Fruit fly (Drosophila melanogaster) S2 (cell line): Measurements from ENCODE around the gene spn-D.
A peak's percentile ranks its signal among the peaks of the same experiment; 100 is the strongest.

ENCODE experiments used
- CG8478 ChIP-seq: fragments of >200 bp; optimal IDR thresholded peaks from 2 replicates; lab custom pipeline; 2018
- CTCF ChIP-seq, 2 experiments: fragments of >200 bp; optimal IDR thresholded peaks; 2 replicates each; lab custom pipeline; 2018

Gene spn-D

dm6 chr3R:27165416-27165982, at the start of gene spn-D, which contains the start of gene CG34293:
Gene spn-D (plus strand): TSS chr3R:27165716.
Gene CG34293 (minus strand): TSS chr3R:27165575.
- TF ChIP-seq CG8478 (lab: Kevin White, UChicago) (no peak), CTCF (optimal IDR thresholded peaks at IDR 0.05; lab: Kevin White, UChicago) (no peak)

DNA sequence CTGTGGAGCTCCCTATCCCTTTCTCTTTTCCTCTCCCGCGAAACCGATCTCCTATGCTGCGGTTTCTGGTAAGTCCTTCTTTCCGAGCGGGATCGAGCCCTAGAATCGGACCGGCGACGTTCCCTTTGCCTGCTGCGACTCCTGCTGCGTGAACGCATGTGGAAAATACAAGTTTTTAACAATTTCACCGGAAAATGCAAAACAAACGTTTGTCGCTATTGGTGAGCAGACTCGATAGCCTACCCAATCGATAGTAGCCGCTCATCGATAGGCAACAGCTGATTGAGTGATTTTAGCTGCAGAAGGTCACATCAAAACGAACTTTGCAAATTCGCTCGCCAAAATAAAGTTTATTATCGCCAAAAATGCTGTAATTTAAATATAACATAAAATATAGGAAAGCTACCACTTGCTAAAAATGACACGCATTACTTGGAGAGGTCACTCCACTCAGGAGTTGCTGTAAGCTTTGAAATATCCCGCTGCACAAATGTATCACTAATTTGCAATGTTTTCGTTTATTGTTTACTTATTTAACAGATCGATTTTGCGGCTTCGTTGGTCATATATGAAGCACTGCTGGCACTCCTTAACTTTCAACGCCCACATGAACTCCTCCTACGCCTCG, 48.9 kb upstream of the spn-D start, which contains the start of the genes CG6066 and CG5880:
Gene CG6066 (minus strand): TSS at position 243 of the 628 bp plus-strand sequence.
Gene CG5880 (plus strand): TSS at position 281 of the 628 bp plus-strand sequence.
- TF ChIP-seq CG8478 (lab: Kevin White, UChicago) (no peak), CTCF (optimal IDR thresholded peaks at IDR 0.05; lab: Kevin White, UChicago) (peak in 1 of 2 experiments; percentile 0)

DNA sequence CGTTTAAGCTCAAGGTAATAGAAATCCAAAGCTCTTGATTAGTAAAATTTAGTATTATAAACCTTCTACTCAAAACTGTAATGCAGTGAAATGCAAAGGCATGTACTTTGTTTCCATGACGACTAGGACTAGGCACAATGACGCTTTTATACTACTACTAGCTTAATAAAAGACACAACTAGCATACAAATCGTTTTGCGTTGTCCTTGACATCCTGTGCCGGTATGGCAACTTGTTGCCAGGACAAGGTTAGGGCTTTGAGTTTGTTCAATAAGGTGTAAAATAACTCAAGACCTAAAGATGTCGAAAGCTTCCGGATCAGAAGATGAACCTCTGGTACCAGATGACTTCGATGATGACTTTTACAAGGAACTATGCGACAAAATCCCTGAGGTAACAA, 47.2 kb upstream of the spn-D start, which contains the start of gene CG5882:
Gene CG5882 (plus strand): TSS at position 301 of the 400 bp plus-strand sequence.
- TF ChIP-seq CG8478 (lab: Kevin White, UChicago) (no peak), CTCF (optimal IDR thresholded peaks at IDR 0.05; lab: Kevin White, UChicago) (no peak)

DNA sequence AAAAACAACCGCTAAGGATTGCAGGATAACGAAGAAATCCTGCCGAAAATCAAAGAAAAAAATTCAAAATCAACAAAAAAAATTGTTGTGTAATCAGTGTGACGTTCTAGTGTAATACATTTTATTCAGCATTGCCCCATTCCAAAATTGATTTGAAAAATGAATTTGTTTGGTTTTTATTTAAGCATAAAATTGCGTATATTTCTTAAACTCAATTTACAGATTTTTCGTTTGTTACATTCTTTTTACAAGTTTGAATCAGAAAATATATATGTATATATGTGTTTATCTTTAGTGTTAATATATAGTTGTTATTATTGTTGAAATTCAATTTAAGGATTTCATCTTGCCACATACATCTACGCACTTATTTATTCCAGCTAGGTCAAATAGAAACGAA, 40.9 kb upstream of the spn-D start, which contains the start of gene CG6059:
Gene CG6059 (minus strand): TSS at position 101 of the 400 bp plus-strand sequence.
- no peak for TF ChIP-seq CG8478 (lab: Kevin White, UChicago)
- TF ChIP-seq CTCF (optimal IDR thresholded peaks at IDR 0.05; lab: Kevin White, UChicago): no peak

DNA sequence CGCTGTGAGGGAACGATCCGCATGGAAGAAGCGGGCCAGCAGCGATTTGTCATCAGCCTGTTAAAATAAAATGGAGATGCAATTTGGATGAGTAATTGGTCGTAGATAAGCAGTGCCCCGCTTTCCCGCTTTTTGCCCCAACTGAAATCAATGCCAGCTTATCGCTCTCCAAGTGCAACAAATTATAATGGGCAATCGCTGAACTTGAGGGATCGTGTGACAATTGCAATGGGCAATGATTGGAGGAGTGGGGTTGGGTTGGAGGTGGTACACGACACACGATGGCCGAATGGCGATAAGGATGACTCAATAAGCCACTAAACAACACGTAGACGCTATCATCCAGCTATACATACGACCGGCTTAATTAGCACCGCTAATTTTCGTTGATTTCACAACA, 36.8 kb upstream of the spn-D start:
- TF ChIP-seq CG8478 (lab: Kevin White, UChicago) (no peak), CTCF (optimal IDR thresholded peaks at IDR 0.05; lab: Kevin White, UChicago) (no peak)

DNA sequence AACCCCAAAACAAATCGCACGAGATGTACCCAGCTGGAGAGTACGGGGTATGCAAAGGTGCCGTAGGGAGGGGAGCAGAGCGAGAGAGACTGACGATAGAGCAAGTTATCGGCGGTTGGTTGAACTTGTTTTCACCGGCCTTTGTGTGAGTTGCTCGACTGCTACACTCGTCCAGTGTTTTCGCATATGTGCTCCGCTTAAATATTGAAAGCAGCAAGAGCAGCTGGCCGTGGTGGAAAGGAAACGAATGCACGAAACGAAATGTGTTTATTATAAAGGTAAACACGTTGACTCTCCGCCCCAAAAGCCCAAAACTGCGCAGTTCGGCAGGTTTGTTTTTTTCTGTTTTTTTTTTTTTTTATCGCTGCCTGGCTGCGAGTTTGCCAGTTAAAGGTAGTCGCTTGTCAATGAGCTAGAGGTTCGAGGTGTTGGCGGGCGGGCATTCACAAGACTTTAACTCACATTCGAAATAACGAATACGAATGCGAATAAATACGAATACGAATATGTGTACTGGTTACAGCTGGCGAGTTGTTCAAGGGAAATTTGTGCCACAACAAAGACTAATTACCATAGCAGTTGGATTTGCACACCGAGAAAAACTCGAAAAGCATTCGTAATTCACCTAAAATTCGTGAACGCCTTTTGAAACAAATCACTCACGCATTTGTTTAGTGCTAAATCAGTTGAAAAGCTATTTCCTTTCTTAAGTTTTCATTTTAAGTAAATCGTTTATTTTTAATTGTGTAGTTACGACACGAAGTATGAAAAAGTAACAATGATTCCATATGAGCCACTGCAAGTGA, 35.7 kb upstream of the spn-D start:
- no peak for TF ChIP-seq CTCF (optimal IDR thresholded peaks at IDR 0.05; lab: Kevin White, UChicago)
- no peak for TF ChIP-seq CG8478 (lab: Kevin White, UChicago)

DNA sequence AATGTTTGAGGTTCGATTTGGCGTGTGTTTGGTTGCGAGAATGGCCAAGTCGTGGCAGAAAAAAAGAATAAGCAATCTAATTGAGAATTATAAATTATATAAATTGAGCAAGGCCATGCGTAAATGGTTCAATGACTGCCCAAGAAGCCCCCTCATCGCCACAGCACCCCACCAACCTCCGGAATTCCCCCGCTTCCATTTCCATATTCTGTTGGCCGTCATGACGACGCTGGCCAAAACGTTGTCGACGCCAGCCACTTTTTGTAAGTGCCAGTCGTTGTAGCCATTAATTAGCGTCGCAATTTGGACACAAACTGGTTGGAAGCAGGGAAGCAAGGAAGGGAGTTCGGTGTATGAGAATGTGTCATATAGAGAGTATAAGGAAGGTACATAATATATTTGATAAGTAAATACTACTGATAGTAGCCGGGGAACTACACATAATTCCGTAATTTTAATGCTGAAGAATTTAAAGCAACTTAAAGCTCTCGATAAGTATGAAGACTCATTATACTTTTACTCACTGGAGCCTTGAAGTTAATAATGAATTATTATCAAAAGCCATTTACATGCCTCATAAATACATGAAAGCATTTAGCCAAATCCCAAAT, 34.9 kb upstream of the spn-D start:
- TF ChIP-seq CG8478 (lab: Kevin White, UChicago) (no peak), CTCF (optimal IDR thresholded peaks at IDR 0.05; lab: Kevin White, UChicago) (no peak)

- TF ChIP-seq CTCF (optimal IDR thresholded peaks at IDR 0.05; lab: Kevin White, UChicago) (no peak), CG8478 (lab: Kevin White, UChicago) (no peak)
Observed at dm6 chr3R:27131408-27131807, 34.1 kb upstream of the spn-D start.

DNA sequence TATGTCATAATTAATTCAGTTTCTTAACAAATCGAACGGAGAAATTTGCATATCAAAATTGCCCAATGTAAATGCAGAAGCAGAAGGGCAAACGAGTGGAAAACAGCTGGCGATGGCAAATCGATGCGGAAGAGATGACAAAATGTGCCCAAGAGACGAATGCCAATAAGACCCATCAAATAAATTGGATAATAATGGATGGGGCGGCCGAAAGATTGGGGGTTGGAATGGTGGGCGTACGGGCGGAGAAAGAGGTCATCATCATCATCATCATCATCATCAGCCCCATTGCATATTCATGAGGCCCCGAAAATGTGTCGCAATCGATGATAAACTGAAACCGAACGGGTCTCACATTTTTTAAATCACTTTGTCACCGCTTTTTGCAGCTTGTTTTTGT, 31.5 kb upstream of the spn-D start:
- TF ChIP-seq CTCF (optimal IDR thresholded peaks at IDR 0.05; lab: Kevin White, UChicago) (no peak), CG8478 (lab: Kevin White, UChicago) (no peak)

dm6 chr3R:27134728-27135361, 30.7 kb upstream of the spn-D start:
- TF ChIP-seq CTCF (optimal IDR thresholded peaks at IDR 0.05; lab: Kevin White, UChicago) (no peak), CG8478 (lab: Kevin White, UChicago) (no peak)

DNA sequence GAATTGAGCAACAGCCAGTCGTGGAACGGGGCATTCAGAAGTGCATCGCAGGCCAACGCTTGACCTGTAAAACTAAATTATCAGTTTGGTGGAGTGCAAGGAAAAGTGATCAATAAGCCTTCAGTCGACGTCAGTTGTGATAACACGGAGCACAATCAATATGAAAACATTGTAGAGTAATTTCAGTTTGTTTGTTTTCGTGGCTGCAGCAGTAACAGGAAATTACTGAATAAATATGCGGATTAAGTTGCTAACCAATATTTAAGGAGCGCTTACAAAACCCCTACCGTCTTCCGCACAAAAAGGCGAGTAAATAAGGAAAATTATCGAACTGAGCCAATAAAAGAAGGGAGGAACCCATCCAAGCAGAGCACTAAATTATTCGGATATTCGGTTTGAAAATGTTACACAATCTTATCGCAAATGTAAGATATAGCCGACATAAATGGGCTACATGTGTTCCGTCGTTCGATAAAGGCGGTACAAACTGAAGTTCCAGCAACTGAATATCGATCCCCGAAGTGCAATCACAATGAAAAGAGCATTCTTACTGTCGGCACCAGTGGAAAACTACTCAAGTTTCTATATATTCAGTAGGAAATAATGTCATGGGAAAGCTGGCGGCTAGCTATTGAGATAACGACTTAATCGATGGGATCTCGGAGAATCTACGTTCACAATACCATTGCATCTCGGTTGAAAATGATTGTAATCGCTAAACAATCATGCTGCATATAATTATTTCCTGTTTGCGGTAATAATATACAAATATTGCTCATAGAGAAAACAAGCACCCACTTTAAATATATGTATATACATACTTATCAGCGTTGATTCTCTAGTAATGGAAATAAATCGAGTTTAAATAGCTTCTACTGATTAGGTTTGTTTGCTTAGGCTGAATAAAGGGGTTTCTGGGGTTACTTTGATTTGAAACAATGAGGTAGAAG, 29.5 kb upstream of the spn-D start:
- TF ChIP-seq CTCF (optimal IDR thresholded peaks at IDR 0.05; lab: Kevin White, UChicago) (no peak), CG8478 (lab: Kevin White, UChicago) (no peak)

DNA sequence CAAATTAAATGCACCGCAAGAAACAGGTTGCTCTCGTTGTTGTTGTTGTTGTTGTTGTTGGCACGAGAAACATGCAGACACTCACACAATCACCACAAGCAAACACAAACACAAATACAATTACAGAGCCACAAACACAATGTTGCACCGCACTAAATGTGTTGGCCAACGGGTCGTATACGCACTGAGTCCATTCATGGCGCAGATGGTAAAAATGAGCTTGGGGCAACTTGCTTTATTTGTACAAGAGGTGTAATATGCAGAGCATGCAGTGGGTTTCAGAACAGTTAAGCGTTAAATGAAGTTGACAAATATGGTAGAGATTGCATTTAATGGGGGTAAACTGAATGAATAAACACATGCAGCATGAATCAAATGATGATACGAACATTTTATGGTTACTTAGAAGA, 27.6 kb upstream of the spn-D start:
- TF ChIP-seq CG8478 (lab: Kevin White, UChicago): no peak
- no peak for TF ChIP-seq CTCF (optimal IDR thresholded peaks at IDR 0.05; lab: Kevin White, UChicago)

DNA sequence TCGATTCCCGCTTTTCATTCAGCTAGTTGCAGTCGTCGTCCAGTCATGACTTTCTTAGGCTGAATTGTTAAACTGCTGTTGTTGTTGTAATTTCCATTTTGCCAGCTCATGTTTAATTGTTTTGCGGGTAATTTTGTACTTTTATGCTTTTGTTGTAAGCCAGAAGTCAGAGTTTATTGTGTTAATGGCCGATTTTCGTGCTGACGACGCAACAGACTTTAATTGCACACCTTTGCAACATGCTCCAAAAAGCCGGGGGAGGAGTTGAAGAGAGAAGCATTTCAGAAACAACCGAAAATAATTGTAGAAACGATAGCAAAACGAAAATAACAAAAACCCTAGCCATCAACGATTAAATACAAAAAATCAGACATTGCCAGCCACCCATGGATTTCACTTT, 26.8 kb upstream of the spn-D start:
- TF ChIP-seq CTCF (optimal IDR thresholded peaks at IDR 0.05; lab: Kevin White, UChicago): no peak
- TF ChIP-seq CG8478 (lab: Kevin White, UChicago): no peak
